Worm (Caenorhabditis elegans) whole organism, L1 larva: Measurements from ENCODE around the gene srt-59.

ENCODE experiments used
- aly-2 ChIP-seq: fragments of 150-350 bp; optimal IDR thresholded peaks from 2 replicates; lab custom pipeline; 2014; ENCODE audit warnings: missing biosample characterization, missing genetic modification characterization
- ceh-82 ChIP-seq, 3 experiments: fragments of 150-350 bp in 1 of 3; sonication (generic microtip) in 2 of 3; optimal IDR thresholded peaks; 2 replicates each; lab custom pipeline; 2014 to 2017; ENCODE audit warnings: missing biosample characterization in 3 of 3, missing genetic modification characterization in 3 of 3
- elt-3 ChIP-seq, 6 experiments: fragments of 150-350 bp in 1 of 6; sonication (generic microtip); optimal IDR thresholded peaks; 2 replicates each; lab custom pipeline; 2017 to 2018; ENCODE audit warnings: missing biosample characterization in 6 of 6, missing genetic modification characterization in 6 of 6, inconsistent platforms in 1 of 6
- fos-1 ChIP-seq: fragments of 150-350 bp; optimal IDR thresholded peaks from 2 replicates; lab custom pipeline; 2014; ENCODE audit warnings: missing biosample characterization, missing genetic modification characterization
- lin-13 ChIP-seq: fragments of 150-350 bp; optimal IDR thresholded peaks from 2 replicates; lab custom pipeline; 2014; ENCODE audit warnings: missing biosample characterization, missing genetic modification reagents, missing genetic modification characterization
- lin-35 ChIP-seq, 2 experiments: fragments of 150-350 bp; optimal IDR thresholded peaks; 2 replicates each; lab custom pipeline; 2014; ENCODE audit warnings: missing biosample characterization in 2 of 2, missing genetic modification characterization in 2 of 2, missing genetic modification reagents in 2 of 2
- lir-3 ChIP-seq: sonication (generic microtip); optimal IDR thresholded peaks from 2 replicates; lab custom pipeline; 2016; ENCODE audit warnings: mild to moderate bottlenecking, missing genetic modification characterization, moderate library complexity, missing compliant biosample characterization; ENCODE audit not compliant: poor library complexity
- nhr-77 ChIP-seq: fragments of 150-350 bp; optimal IDR thresholded peaks from 2 replicates; lab custom pipeline; 2014; ENCODE audit warnings: missing biosample characterization, missing genetic modification characterization
- pag-3 ChIP-seq: sonication (generic microtip); optimal IDR thresholded peaks from 2 replicates; lab custom pipeline; 2017; ENCODE audit warnings: missing genetic modification characterization, mild to moderate bottlenecking, missing compliant biosample characterization, antibody characterized with exemption, borderline replicate concordance; ENCODE audit not compliant: insufficient read depth
- ztf-11 ChIP-seq, 2 experiments: sonication (generic microtip); optimal IDR thresholded peaks; 2 replicates each; lab custom pipeline; 2016 to 2017; ENCODE audit warnings: missing genetic modification characterization in 2 of 2, missing biosample characterization in 1 of 2, missing compliant biosample characterization in 1 of 2

DNA sequence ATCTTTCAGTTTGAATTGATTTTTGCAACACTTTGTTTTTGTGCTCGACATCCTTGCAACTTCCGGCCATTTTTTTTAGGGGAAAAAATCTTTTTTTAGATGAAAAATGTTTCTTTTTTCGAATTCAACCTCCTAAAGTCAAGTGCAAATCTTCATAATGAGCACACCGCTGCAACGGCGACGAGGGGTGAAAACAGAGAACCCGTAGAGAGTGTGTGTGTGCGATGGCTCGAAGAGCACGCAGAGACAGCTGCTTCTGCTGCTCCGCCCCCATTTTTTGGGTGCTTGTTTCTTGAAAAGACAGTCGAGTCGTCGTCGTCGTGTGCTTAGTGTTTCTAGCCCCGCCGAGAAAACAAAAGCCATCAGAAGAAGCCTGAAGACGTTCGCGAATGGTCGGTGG lies 4.6 kb upstream of the srt-59 start, which contains the start of gene inx-18:
- no peak for TF ChIP-seq ztf-11 (tag; optimal IDR thresholded peaks at IDR 0.05; lab: Kevin White, UChicago)
- TF ChIP-seq nhr-77 (tag; lab: Kevin White, UChicago): no peak
- TF ChIP-seq lir-3: no peak
- no peak for TF ChIP-seq lin-13 (GFP tag; lab: Kevin White, UChicago)
- no peak for TF ChIP-seq ceh-82 (tag; optimal IDR thresholded peaks at IDR 0.05; lab: Kevin White, UChicago)
- TF ChIP-seq aly-2 (tag; lab: Kevin White, UChicago): no peak
- no peak for TF ChIP-seq lin-35 (GFP tag; optimal IDR thresholded peaks at IDR 0.05; lab: Kevin White, UChicago)
- no peak for TF ChIP-seq fos-1 (tag; lab: Kevin White, UChicago)
- TF ChIP-seq pag-3 (tag; lab: Kevin White, UChicago): no peak
- TF ChIP-seq elt-3 (tag; optimal IDR thresholded peaks at IDR 0.05; lab: Kevin White, UChicago): no peak
